Fruit fly (Drosophila melanogaster) whole organism, embryonic: ENCODE results near the gene CG46308.
A peak's percentile ranks its signal among the peaks of the same experiment; 100 is the strongest.

Source experiments
- ATbp ChIP-seq: fragments of 200-800 bp; sonication (Bioruptor generic); optimal IDR thresholded peaks from 2 replicates; lab custom pipeline; 2017; ENCODE audit warnings: missing biosample characterization, mild to moderate bottlenecking, missing genetic modification characterization, missing genetic modification reagents
- Awh ChIP-seq: fragments of 200-800 bp; sonication (Bioruptor generic); IDR thresholded peaks from 2 replicates; pipeline ENCODE4, ENCODE4 v1.3.6; 2022; ENCODE audit warnings: missing biosample characterization, missing genetic modification characterization
- CG10274 ChIP-seq: fragments of 200-800 bp; sonication (Bioruptor generic); optimal IDR thresholded peaks from 3 replicates; lab custom pipeline; 2017; ENCODE audit warnings: missing biosample characterization, mild to moderate bottlenecking, missing genetic modification characterization
- CG12942 ChIP-seq: fragments of 200-800 bp; sonication (Bioruptor generic); optimal IDR thresholded peaks from 3 replicates; lab custom pipeline; 2016; ENCODE audit warnings: missing biosample characterization, missing genetic modification characterization
- CG16813 ChIP-seq: fragments of 200-800 bp; sonication (Bioruptor generic); IDR thresholded peaks from 3 replicates; pipeline ENCODE4 v1.3.6; 2022; ENCODE audit warnings: missing biosample characterization, missing genetic modification characterization; ENCODE audit not compliant: partially characterized antibody
- CG16815 ChIP-seq: fragments of 200-800 bp; sonication (Bioruptor generic); optimal IDR thresholded peaks from 3 replicates; lab custom pipeline; 2017; ENCODE audit warnings: missing biosample characterization, mild to moderate bottlenecking, missing genetic modification characterization
- CG17612 ChIP-seq: fragments of 200-800 bp; sonication (Bioruptor generic); IDR thresholded peaks from 2 replicates; pipeline ENCODE4 v1.3.6; 2022; ENCODE audit warnings: missing biosample characterization, missing genetic modification characterization
- CG9437 ChIP-seq: fragments of 200-800 bp; sonication (Bioruptor generic); optimal IDR thresholded peaks from 2 replicates; lab custom pipeline; 2018; ENCODE audit warnings: missing biosample characterization, mild to moderate bottlenecking, missing genetic modification characterization
- Camta ChIP-seq: fragments of 200-800 bp; sonication (Bioruptor generic); optimal IDR thresholded peaks from 2 replicates; lab custom pipeline; 2016; ENCODE audit warnings: missing biosample characterization, missing genetic modification characterization
- Eip74EF ChIP-seq, 2 experiments: fragments of 200-800 bp in 1 of 2; fragments of >200 bp in 1 of 2; sonication (Bioruptor generic) in 1 of 2; optimal IDR thresholded peaks; 2 replicates each; lab custom pipeline; 2017 to 2019; ENCODE audit warnings: missing biosample characterization in 2 of 2, missing genetic modification characterization in 2 of 2, mild to moderate bottlenecking in 1 of 2, moderate library complexity in 1 of 2
- Lhr ChIP-seq: fragments of 200-800 bp; sonication (Bioruptor generic); optimal IDR thresholded peaks from 3 replicates; lab custom pipeline; 2017; ENCODE audit warnings: mild to moderate bottlenecking, missing biosample characterization, missing genetic modification reagents, missing genetic modification characterization
- Tbp ChIP-seq: fragments of >200 bp; optimal IDR thresholded peaks from 2 replicates; lab custom pipeline; 2018; ENCODE audit warnings: missing biosample characterization, missing genetic modification characterization
- ash1 ChIP-seq: fragments of 200-800 bp; sonication (Bioruptor generic); optimal IDR thresholded peaks from 2 replicates; lab custom pipeline; 2018; ENCODE audit warnings: missing biosample characterization, mild to moderate bottlenecking, missing genetic modification characterization
- crc ChIP-seq: fragments of 200-800 bp; sonication (Bioruptor generic); optimal IDR thresholded peaks from 2 replicates; lab custom pipeline; 2016; ENCODE audit warnings: missing biosample characterization, missing genetic modification characterization
- lola ChIP-seq, 3 experiments: fragments of >200 bp in 2 of 3; fragments of 200-800 bp in 1 of 3; sonication (Bioruptor generic) in 1 of 3; optimal IDR thresholded peaks; 2 replicates each; lab custom pipeline; 2017 to 2019; ENCODE audit warnings: missing biosample characterization in 3 of 3, missing genetic modification characterization in 3 of 3, mild to moderate bottlenecking in 1 of 3, moderate library complexity in 1 of 3
- nau ChIP-seq: fragments of 200-800 bp; sonication (Bioruptor generic); optimal IDR thresholded peaks from 3 replicates; lab custom pipeline; 2017; ENCODE audit warnings: missing biosample characterization, mild to moderate bottlenecking, missing genetic modification characterization, missing genetic modification reagents
- sd ChIP-seq: fragments of 200-800 bp; sonication (Bioruptor generic); optimal IDR thresholded peaks from 3 replicates; lab custom pipeline; 2018; ENCODE audit warnings: missing biosample characterization, mild to moderate bottlenecking, missing genetic modification characterization, moderate library complexity
- so ChIP-seq: fragments of 200-800 bp; sonication (Bioruptor generic); IDR thresholded peaks from 3 replicates; pipeline ENCODE4 v1.3.6; 2022; ENCODE audit warnings: missing biosample characterization, missing genetic modification characterization

CG46308 gene

dm6 chr2L:13548786-13549780, 87.5 kb downstream of the CG46308 start, which contains the start of gene B4 (continued):
- TF ChIP-seq Lhr (GFP tag; lab: Kevin White, UChicago): peak; percentile 59
- peak; percentile 10 for TF ChIP-seq Camta (GFP tag; lab: Kevin White, UChicago)
- no peak for TF ChIP-seq nau (GFP tag; lab: Kevin White, UChicago)
- TF ChIP-seq CG12942 (GFP tag; lab: Kevin White, UChicago): no peak
- peak; percentile 26 for TF ChIP-seq sd (tag; lab: Kevin White, UChicago)
- TF ChIP-seq lola (GFP tag; optimal IDR thresholded peaks at IDR 0.05; lab: Kevin White, UChicago): peak in 1 of 3 experiments; percentile 6
- no peak for TF ChIP-seq CG17612
- TF ChIP-seq CG16815 (GFP tag; lab: Kevin White, UChicago): no peak
- no peak for TF ChIP-seq CG10274 (GFP tag; lab: Kevin White, UChicago)
- TF ChIP-seq Awh (GFP tag; lab: Robert Waterston, UW): peak; percentile 25; the same call in 1 of the 2 replicates
- peak in 1 of 2 experiments; percentile 37 for TF ChIP-seq Eip74EF (GFP tag; optimal IDR thresholded peaks at IDR 0.05; lab: Kevin White, UChicago)
- TF ChIP-seq crc (GFP tag; lab: Kevin White, UChicago): no peak
- TF ChIP-seq CG16813: no peak
- peak; percentile 72 for TF ChIP-seq ATbp (GFP tag; lab: Kevin White, UChicago)
- TF ChIP-seq so: peak; percentile 80; the same call in 2 of the 3 replicates
- TF ChIP-seq Tbp: no peak
- peak; percentile 33 for TF ChIP-seq ash1
- no peak for TF ChIP-seq CG9437 (GFP tag; lab: Kevin White, UChicago)
